Fruit fly (Drosophila melanogaster): ENCODE data around the gene CG13850.

Gene CG13850

DNA sequence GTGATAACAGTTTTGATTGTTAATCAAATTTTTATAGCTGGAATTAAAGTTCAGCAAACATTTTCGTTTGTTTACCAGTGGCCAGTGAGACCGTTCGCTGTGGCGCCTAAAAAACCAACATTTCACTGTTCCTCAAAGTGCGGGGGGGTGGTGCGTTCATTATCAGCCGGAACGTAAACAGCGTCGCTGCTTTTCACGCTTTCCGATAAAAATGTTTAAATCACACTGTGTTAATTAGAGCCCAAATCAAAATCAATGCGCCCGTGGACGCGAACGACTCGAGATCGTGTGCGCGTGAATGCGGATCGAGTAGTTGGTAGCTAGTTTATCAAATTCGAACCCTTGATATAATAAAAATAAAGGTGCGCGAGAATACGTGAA, 37.1 kb upstream of the CG13850 start, which contains the start of gene CG34376:
Gene CG34376 (plus strand): TSS at position 226 of the 381 bp plus-strand sequence.
- TF ChIP-seq cnc (optimal IDR thresholded peaks at IDR 0.05) (no peak), CG5204 (GFP tag; optimal IDR thresholded peaks at IDR 0.05) (peak; percentile 8), CG1620 (GFP tag; optimal IDR thresholded peaks at IDR 0.05) (no peak), toe (GFP tag; optimal IDR thresholded peaks at IDR 0.05) (no peak), CG7101 (tag; optimal IDR thresholded peaks at IDR 0.05) (peak; percentile 15), kay (GFP tag; ENCODE audit: borderline replicate concordance) (no peak), Crg-1 (GFP tag; optimal IDR thresholded peaks at IDR 0.05) (peak; percentile 27), Mnt (GFP tag; optimal IDR thresholded peaks at IDR 0.05) (peak; percentile 79), CG14711 (tag; optimal IDR thresholded peaks at IDR 0.05) (no peak), Hr96 (GFP tag; optimal IDR thresholded peaks at IDR 0.05) (peak; percentile 61), cic (GFP tag; optimal IDR thresholded peaks at IDR 0.05) (peak; percentile 60), CG11617 (GFP tag; optimal IDR thresholded peaks at IDR 0.05) (peak; percentile 21), CG12768 (GFP tag; optimal IDR thresholded peaks at IDR 0.05) (peak; percentile 74), tj (GFP tag; optimal IDR thresholded peaks at IDR 0.05) (no peak), ovo (GFP tag; optimal IDR thresholded peaks at IDR 0.05) (no peak), CG33017 (tag; optimal IDR thresholded peaks at IDR 0.05) (no peak), bab1 (GFP tag; optimal IDR thresholded peaks at IDR 0.05) (peak; percentile 48)

- peak; percentile 15 for TF ChIP-seq toe (GFP tag; optimal IDR thresholded peaks at IDR 0.05)
- TF ChIP-seq CG12768 (GFP tag; optimal IDR thresholded peaks at IDR 0.05), result peak; percentile 48
- TF ChIP-seq pad (GFP tag; optimal IDR thresholded peaks at IDR 0.05), result peak; percentile 14
- TF ChIP-seq CG33017 (tag; optimal IDR thresholded peaks at IDR 0.05), result peak; percentile 38
- TF ChIP-seq cic (GFP tag; optimal IDR thresholded peaks at IDR 0.05), result peak; percentile 87
- TF ChIP-seq Mnt (GFP tag; optimal IDR thresholded peaks at IDR 0.05), result peak; percentile 75
- no peak for TF ChIP-seq bab1 (GFP tag; optimal IDR thresholded peaks at IDR 0.05)
- peak; percentile 52 for TF ChIP-seq CG7101 (tag; optimal IDR thresholded peaks at IDR 0.05)
- peak; percentile 9 for TF ChIP-seq Hr96 (GFP tag; optimal IDR thresholded peaks at IDR 0.05)
- TF ChIP-seq Crg-1 (GFP tag; optimal IDR thresholded peaks at IDR 0.05), result no peak
- peak; percentile 62 for TF ChIP-seq kay (GFP tag; ENCODE audit: borderline replicate concordance)
- TF ChIP-seq CG5204 (GFP tag; optimal IDR thresholded peaks at IDR 0.05), result no peak
Observed at dm6 chr3R:22447195-22447873, 36.6 kb upstream of the CG13850 start, which contains the start of gene CG34288. CG34288 (minus strand) TSS chr3R:22447263.

DNA sequence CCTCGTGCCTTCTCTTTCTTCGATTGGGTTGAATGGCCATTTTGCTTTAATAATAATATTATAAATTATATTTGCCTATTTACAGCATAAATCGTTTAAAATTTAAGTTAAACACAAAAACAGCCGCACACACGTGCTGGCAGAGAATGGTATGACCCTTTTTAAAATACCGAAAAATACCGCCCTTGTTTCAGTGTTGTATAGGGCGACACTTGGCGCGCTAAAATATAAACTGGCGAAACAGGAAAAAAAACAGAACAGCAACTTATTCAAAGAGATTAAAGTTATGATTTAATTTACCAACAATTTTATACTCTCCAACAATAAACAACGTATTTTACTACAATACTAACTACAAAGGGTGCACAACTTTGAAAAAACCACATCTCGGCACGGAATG, 35.8 kb upstream of the CG13850 start, which contains the start of gene CG12499:
Gene CG12499 (minus strand): TSS at position 95 of the 400 bp plus-strand sequence.
- TF ChIP-seq kay (GFP tag; ENCODE audit: borderline replicate concordance), result peak; percentile 93
- TF ChIP-seq bab1 (GFP tag; optimal IDR thresholded peaks at IDR 0.05), result peak; percentile 3
- TF ChIP-seq Hr96 (GFP tag; optimal IDR thresholded peaks at IDR 0.05), result no peak
- no peak for TF ChIP-seq cnc (optimal IDR thresholded peaks at IDR 0.05)
- TF ChIP-seq Mnt (GFP tag; optimal IDR thresholded peaks at IDR 0.05), result peak; percentile 93

dm6 chr3R:22438301-22438700, 27.6 kb upstream of the CG13850 start:
- no peak for TF ChIP-seq Clk (GFP tag; optimal IDR thresholded peaks at IDR 0.05)
- no peak for TF ChIP-seq cnc (optimal IDR thresholded peaks at IDR 0.05)
- TF ChIP-seq kay (GFP tag; ENCODE audit: borderline replicate concordance), result no peak
- TF ChIP-seq toe (GFP tag; optimal IDR thresholded peaks at IDR 0.05), result no peak
- no peak for TF ChIP-seq bab1 (GFP tag; optimal IDR thresholded peaks at IDR 0.05)
- TF ChIP-seq CG12768 (GFP tag; optimal IDR thresholded peaks at IDR 0.05), result no peak
- no peak for TF ChIP-seq tj (GFP tag; optimal IDR thresholded peaks at IDR 0.05)
- TF ChIP-seq CG1620 (GFP tag; optimal IDR thresholded peaks at IDR 0.05), result no peak
- no peak for TF ChIP-seq Hr96 (GFP tag; optimal IDR thresholded peaks at IDR 0.05)
- no peak for TF ChIP-seq CG11617 (GFP tag; optimal IDR thresholded peaks at IDR 0.05)
- TF ChIP-seq cic (GFP tag; optimal IDR thresholded peaks at IDR 0.05), result no peak
- no peak for TF ChIP-seq CG33017 (tag; optimal IDR thresholded peaks at IDR 0.05)
- no peak for TF ChIP-seq CG7101 (tag; optimal IDR thresholded peaks at IDR 0.05)
- TF ChIP-seq CG7045 (GFP tag; optimal IDR thresholded peaks at IDR 0.05), result no peak
- no peak for TF ChIP-seq pad (GFP tag; optimal IDR thresholded peaks at IDR 0.05)
- no peak for TF ChIP-seq CG14711 (tag; optimal IDR thresholded peaks at IDR 0.05)
- TF ChIP-seq ovo (GFP tag; optimal IDR thresholded peaks at IDR 0.05), result no peak
- TF ChIP-seq Crg-1 (GFP tag; optimal IDR thresholded peaks at IDR 0.05), result no peak

- TF ChIP-seq Crg-1 (GFP tag; optimal IDR thresholded peaks at IDR 0.05) (no peak), CG7101 (tag; optimal IDR thresholded peaks at IDR 0.05) (no peak), CG1620 (GFP tag; optimal IDR thresholded peaks at IDR 0.05) (no peak), CG7045 (GFP tag; optimal IDR thresholded peaks at IDR 0.05) (no peak), Hr96 (GFP tag; optimal IDR thresholded peaks at IDR 0.05) (no peak), ovo (GFP tag; optimal IDR thresholded peaks at IDR 0.05) (no peak), CG5204 (GFP tag; optimal IDR thresholded peaks at IDR 0.05) (no peak), CG14711 (tag; optimal IDR thresholded peaks at IDR 0.05) (no peak), tj (GFP tag; optimal IDR thresholded peaks at IDR 0.05) (no peak), kay (GFP tag; ENCODE audit: borderline replicate concordance) (no peak), Mnt (GFP tag; optimal IDR thresholded peaks at IDR 0.05) (no peak), CG12768 (GFP tag; optimal IDR thresholded peaks at IDR 0.05) (no peak), bab1 (GFP tag; optimal IDR thresholded peaks at IDR 0.05) (no peak), CG33017 (tag; optimal IDR thresholded peaks at IDR 0.05) (no peak), toe (GFP tag; optimal IDR thresholded peaks at IDR 0.05) (no peak), Clk (GFP tag; optimal IDR thresholded peaks at IDR 0.05) (no peak), cnc (optimal IDR thresholded peaks at IDR 0.05) (no peak), pad (GFP tag; optimal IDR thresholded peaks at IDR 0.05) (no peak)
Observed at dm6 chr3R:22436050-22436449, 25.3 kb upstream of the CG13850 start, which contains the start of gene CG13847. CG13847 (minus strand) TSS chr3R:22436150.

Data from whole organism, adult.